Fruit fly (Drosophila melanogaster): ENCODE data around the gene Pus1.
A peak's percentile ranks its signal among the peaks of the same experiment; 100 is the strongest.

Pus1 gene

dm6 chr3R:20579816-20580215, 12.7 kb downstream of the Pus1 start, which contains the start of the genes EloB and Srp14 (continued):
- TF ChIP-seq CG7839 (tag; optimal IDR thresholded peaks at IDR 0.05) (peak; percentile 77), HLH3B (GFP tag; IDR thresholded peaks at IDR 0.05) (peak; percentile 63), ac (GFP tag; optimal IDR thresholded peaks at IDR 0.05) (no peak), CG12659 (GFP tag; optimal IDR thresholded peaks at IDR 0.05) (peak; percentile 90), fd3F (GFP tag; optimal IDR thresholded peaks at IDR 0.05) (peak; percentile 65), CG10267 (tag; optimal IDR thresholded peaks at IDR 0.05) (peak; percentile 83), CG12155 (GFP tag; optimal IDR thresholded peaks at IDR 0.05) (peak; percentile 77), maf-S (GFP tag; optimal IDR thresholded peaks at IDR 0.05) (peak; percentile 58), CG33213 (GFP tag; optimal IDR thresholded peaks at IDR 0.05) (peak; percentile 71), ftz-f1 (GFP tag; optimal IDR thresholded peaks at IDR 0.05) (peak; percentile 100), CG10959 (GFP tag; IDR thresholded peaks at IDR 0.05) (peak; percentile 70), Aef1 (GFP tag; IDR thresholded peaks at IDR 0.05) (peak; percentile 66), CG17568 (GFP tag; optimal IDR thresholded peaks at IDR 0.05) (no peak), pros (GFP tag; optimal IDR thresholded peaks at IDR 0.05) (no peak), BtbVII (GFP tag; optimal IDR thresholded peaks at IDR 0.05) (peak; percentile 65), CG4730 (GFP tag; IDR thresholded peaks at IDR 0.05) (peak; percentile 48; the same call in 1 of the 2 replicates), CG11398 (GFP tag; optimal IDR thresholded peaks at IDR 0.05) (peak; percentile 70), CG2678 (tag; optimal IDR thresholded peaks at IDR 0.05) (peak; percentile 84), chif (GFP tag; optimal IDR thresholded peaks at IDR 0.05) (peak; percentile 67 to 71), CG7271 (tag; optimal IDR thresholded peaks at IDR 0.05) (no peak), Poxn (GFP tag; IDR thresholded peaks at IDR 0.05) (no peak), dmrt99B (tag; optimal IDR thresholded peaks at IDR 0.05) (no peak), Adf1 (GFP tag; IDR thresholded peaks at IDR 0.05) (peak; percentile 57), lola (GFP tag; optimal IDR thresholded peaks at IDR 0.05) (peak in 1 of 3 experiments; percentile 77), z (GFP tag; IDR thresholded peaks at IDR 0.05) (no peak), CG12391 (tag; optimal IDR thresholded peaks at IDR 0.05) (peak; percentile 92), klu (GFP tag; IDR thresholded peaks at IDR 0.05) (peak; percentile 58; the same call in 1 of the 2 replicates), CG2889 (GFP tag; IDR thresholded peaks at IDR 0.05) (peak; percentile 78), sens (GFP tag) (peak; percentile 96), gsb-n (tag; optimal IDR thresholded peaks at IDR 0.05) (no peak), zfh1 (GFP tag; IDR thresholded peaks at IDR 0.05) (peak; percentile 83), CG7786 (GFP tag; optimal IDR thresholded peaks at IDR 0.05) (peak; percentile 82), Elba2 (GFP tag; optimal IDR thresholded peaks at IDR 0.05) (peak; percentile 71), CG15011 (GFP tag; optimal IDR thresholded peaks at IDR 0.05) (no peak), E2f2 (GFP tag; IDR thresholded peaks at IDR 0.05) (peak; percentile 70), CG2120 (GFP tag; optimal IDR thresholded peaks at IDR 0.05) (peak; percentile 92), CG14441 (GFP tag; IDR thresholded peaks at IDR 0.05) (peak; percentile 69), Usf (GFP tag; optimal IDR thresholded peaks at IDR 0.05) (peak; percentile 19), ham (GFP tag; IDR thresholded peaks at IDR 0.05) (no peak), Ssrp (tag; optimal IDR thresholded peaks at IDR 0.05) (peak; percentile 73), NC2α (GFP tag; optimal IDR thresholded peaks at IDR 0.05) (peak; percentile 20), CG3838 (GFP tag; optimal IDR thresholded peaks at IDR 0.05) (peak; percentile 68), CG18599 (GFP tag; optimal IDR thresholded peaks at IDR 0.05) (no peak), Sin3A (optimal IDR thresholded peaks at IDR 0.05) (peak; percentile 95), her (GFP tag; optimal IDR thresholded peaks at IDR 0.05) (peak; percentile 65), CG34376 (GFP tag; optimal IDR thresholded peaks at IDR 0.05) (peak; percentile 75), Mes4 (GFP tag; optimal IDR thresholded peaks at IDR 0.05) (peak; percentile 68), Trl (optimal IDR thresholded peaks at IDR 0.05) (no peak), Trl (GFP tag; optimal IDR thresholded peaks at IDR 0.05) (peak; percentile 69), MBD-R2 (GFP tag; IDR thresholded peaks at IDR 0.05) (peak; percentile 90), Dip2 (GFP tag; IDR thresholded peaks at IDR 0.05) (no peak), Hsf (GFP tag; optimal IDR thresholded peaks at IDR 0.05) (peak; percentile 89)

All from whole organism, embryonic.